Fruit fly (Drosophila melanogaster) Kc167 (cell line): ENCODE results near the gene CG1143.

Experiments
- Myc ChIP-seq: fragments of >200 bp; optimal IDR thresholded peaks from 2 replicates; lab custom pipeline; 2017; ENCODE audit warnings: missing external identifiers
- Sin3A ChIP-seq: fragments of >200 bp; optimal IDR thresholded peaks from 2 replicates; lab custom pipeline; 2018; ENCODE audit warnings: missing external identifiers
- h ChIP-seq: fragments of >200 bp; optimal IDR thresholded peaks from 3 replicates; lab custom pipeline; 2018; ENCODE audit warnings: missing external identifiers
- insv ChIP-seq: fragments of >200 bp; optimal IDR thresholded peaks from 3 replicates; lab custom pipeline; 2018; ENCODE audit warnings: missing external identifiers
- psq ChIP-seq: fragments of >200 bp; optimal IDR thresholded peaks from 2 replicates; lab custom pipeline; 2017; ENCODE audit warnings: missing external identifiers
- ttk ChIP-seq: sonication (Bioruptor generic); optimal IDR thresholded peaks from 2 replicates; lab custom pipeline; 2017; ENCODE audit warnings: missing external identifiers

CG1143 gene

dm6 chr3L:2636023-2636968 is 8.9 kb upstream of the CG1143 start:
- TF ChIP-seq psq (lab: Kevin White, UChicago) (peak; percentile 71), h (lab: Kevin White, UChicago) (no peak)

DNA sequence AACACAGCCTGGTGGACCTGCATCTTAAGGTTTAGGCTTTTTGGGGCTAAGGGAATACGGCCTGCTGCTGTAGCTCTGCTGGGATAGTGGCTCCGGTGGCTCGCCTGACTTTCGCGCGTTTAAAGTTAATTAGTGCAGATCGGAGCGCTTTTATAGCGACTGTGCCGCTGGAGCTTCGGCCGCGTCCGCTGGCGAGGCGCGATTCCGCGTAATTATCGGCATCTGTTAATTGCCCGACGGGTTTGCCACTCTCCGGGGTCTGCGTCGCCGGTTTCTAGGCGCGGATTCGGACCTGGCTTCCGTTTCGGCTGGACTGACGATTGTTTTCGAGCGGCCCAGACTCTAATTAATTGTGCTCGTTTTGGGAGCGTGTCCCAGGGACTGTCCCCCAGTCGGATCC is 1.8 kb upstream of the CG1143 start, which contains the start of gene CG14949:
Gene CG14949 (minus strand): TSS at position 101 of the 400 bp plus-strand sequence.
- no peak for TF ChIP-seq psq (lab: Kevin White, UChicago)
- TF ChIP-seq ttk (lab: Kevin White, UChicago), result no peak
- TF ChIP-seq h (lab: Kevin White, UChicago), result no peak
- no peak for TF ChIP-seq insv (lab: Kevin White, UChicago)
- no peak for TF ChIP-seq Sin3A (lab: Kevin White, UChicago)
- no peak for TF ChIP-seq Myc (lab: Kevin White, UChicago)

DNA sequence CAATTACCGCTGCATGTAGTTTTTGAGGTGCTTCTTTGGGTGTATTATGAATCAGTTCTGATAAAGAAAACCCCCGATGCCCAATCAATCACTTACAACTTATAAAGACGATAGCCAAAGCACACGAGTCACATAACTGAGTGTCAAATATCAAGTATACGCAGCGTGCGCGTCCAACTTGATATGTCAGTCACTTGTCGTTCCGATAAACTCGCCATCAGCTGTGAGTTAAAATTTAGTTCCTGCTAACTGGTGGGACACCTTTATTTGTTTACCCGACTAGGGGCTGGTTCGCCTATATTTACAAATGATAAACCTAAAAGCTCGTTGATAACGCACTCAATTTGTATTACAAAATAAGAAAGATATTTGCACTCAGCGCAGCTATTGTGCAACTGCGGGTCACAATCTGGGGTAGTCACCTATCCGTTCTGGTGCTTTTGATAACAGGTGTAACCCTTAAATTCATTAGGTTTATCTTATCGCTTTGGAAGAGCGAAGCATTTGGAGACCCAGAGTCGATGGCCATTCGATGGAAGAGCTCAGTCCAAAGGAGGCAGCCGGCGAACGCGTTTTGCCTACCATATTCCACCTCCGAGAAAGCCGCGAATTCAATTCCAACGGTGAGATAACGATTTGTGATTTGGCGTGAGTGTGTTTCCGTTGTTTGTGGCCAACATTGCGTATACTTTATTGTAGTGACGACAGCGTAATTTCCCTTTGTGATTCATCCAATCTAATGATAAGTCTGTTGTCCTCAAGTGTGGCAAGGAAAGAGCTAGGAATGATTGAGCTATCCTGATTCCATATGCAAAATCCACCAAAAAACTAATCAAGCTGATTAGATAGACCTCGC is 2.6 kb downstream of the CG1143 start, which contains the start of gene CG1246:
Gene CG1246 (plus strand): TSS at position 526 of the 856 bp plus-strand sequence.
- no peak for TF ChIP-seq h (lab: Kevin White, UChicago)
- TF ChIP-seq ttk (lab: Kevin White, UChicago), result no peak
- no peak for TF ChIP-seq Sin3A (lab: Kevin White, UChicago)
- no peak for TF ChIP-seq Myc (lab: Kevin White, UChicago)
- no peak for TF ChIP-seq insv (lab: Kevin White, UChicago)
- TF ChIP-seq psq (lab: Kevin White, UChicago), result no peak

- no peak for TF ChIP-seq Sin3A (lab: Kevin White, UChicago)
- no peak for TF ChIP-seq h (lab: Kevin White, UChicago)
- TF ChIP-seq ttk (lab: Kevin White, UChicago), result no peak
- no peak for TF ChIP-seq psq (lab: Kevin White, UChicago)
- TF ChIP-seq Myc (lab: Kevin White, UChicago), result no peak
- TF ChIP-seq insv (lab: Kevin White, UChicago), result no peak
Observed at dm6 chr3L:2651800-2652199, 6.6 kb downstream of the CG1143 start, which contains the start of the genes ProRS-m, CG42304 and Snup. Gene ProRS-m, minus strand, starts transcription at chr3L:2651850. Gene CG42304, plus strand, starts transcription at chr3L:2652088. Gene Snup, plus strand, starts transcription at chr3L:2652088.

DNA sequence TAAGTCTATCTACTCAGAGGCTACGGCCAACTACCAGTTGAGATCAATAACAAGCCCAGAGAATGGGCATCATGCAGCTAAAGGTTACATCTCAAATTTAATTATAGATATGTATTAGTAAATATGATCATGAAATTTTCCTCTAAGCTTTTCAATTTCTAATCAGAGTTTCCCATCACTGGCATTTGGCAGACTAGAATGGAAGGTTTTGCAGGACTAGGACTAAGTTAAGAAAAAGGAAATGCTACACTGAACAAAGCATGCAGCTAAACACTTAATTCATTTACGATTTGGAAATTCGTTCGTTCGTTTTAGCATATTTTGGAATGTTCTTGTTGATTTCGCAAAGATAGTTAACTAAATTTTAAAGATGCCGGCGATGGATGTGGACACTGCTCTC is 14.2 kb downstream of the CG1143 start, which contains the start of gene CG33233:
Gene CG33233 (plus strand): TSS at position 301 of the 400 bp plus-strand sequence.
- TF ChIP-seq Myc (lab: Kevin White, UChicago) (no peak), ttk (lab: Kevin White, UChicago) (no peak), h (lab: Kevin White, UChicago) (no peak), psq (lab: Kevin White, UChicago) (no peak), Sin3A (lab: Kevin White, UChicago) (no peak), insv (lab: Kevin White, UChicago) (no peak)

DNA sequence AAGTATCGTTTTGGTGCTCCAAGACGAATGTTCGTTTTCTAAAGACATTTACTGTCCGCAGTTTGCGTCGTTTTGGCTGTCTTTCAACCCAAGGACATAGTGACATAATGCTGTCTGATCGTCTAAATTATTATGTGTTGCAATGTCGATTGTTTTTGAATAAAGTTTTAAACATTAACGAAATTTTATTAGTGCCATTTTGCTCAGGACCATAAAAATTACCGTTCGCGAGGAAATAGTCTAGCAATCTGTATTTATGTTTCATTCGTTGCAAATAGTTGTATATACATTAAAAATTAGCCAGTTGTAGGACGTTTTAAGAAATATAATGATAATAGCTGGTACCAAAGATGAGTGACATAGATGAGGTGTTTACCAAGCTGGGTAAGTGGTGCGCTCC is 16.2 kb downstream of the CG1143 start, which contains the start of gene CG33234:
Gene CG33234 (plus strand): TSS at position 301 of the 400 bp plus-strand sequence.
- TF ChIP-seq h (lab: Kevin White, UChicago) (no peak), Myc (lab: Kevin White, UChicago) (no peak), psq (lab: Kevin White, UChicago) (no peak), insv (lab: Kevin White, UChicago) (no peak), Sin3A (lab: Kevin White, UChicago) (no peak), ttk (lab: Kevin White, UChicago) (no peak)
